Fruit fly (Drosophila melanogaster) whole organism, embryonic: ENCODE data around the gene Torsin.

Experiments
- Atf6 ChIP-seq: fragments of 200-800 bp; sonication (Bioruptor generic); IDR thresholded peaks from 2 replicates; pipeline ENCODE4 v1.3.6; 2022; ENCODE audit warnings: missing biosample characterization, missing genetic modification characterization
- BEAF-32 ChIP-seq: fragments of 200-800 bp; sonication (Bioruptor generic); optimal IDR thresholded peaks from 3 replicates; lab custom pipeline; 2017; ENCODE audit warnings: missing biosample characterization, missing genetic modification characterization, mild to moderate bottlenecking, moderate library complexity, missing genetic modification reagents
- Bdp1 ChIP-seq: fragments of 200-800 bp; sonication (Bioruptor generic); optimal IDR thresholded peaks from 3 replicates; lab custom pipeline; 2016; ENCODE audit warnings: missing biosample characterization, missing genetic modification characterization
- BtbVII ChIP-seq: fragments of 200-800 bp; sonication (Bioruptor generic); optimal IDR thresholded peaks from 3 replicates; lab custom pipeline; 2017; ENCODE audit warnings: missing biosample characterization, mild to moderate bottlenecking, missing genetic modification characterization
- CG14710 ChIP-seq: fragments of 200-800 bp; sonication (Bioruptor generic); optimal IDR thresholded peaks from 3 replicates; lab custom pipeline; 2019; ENCODE audit warnings: missing biosample characterization, mild to moderate bottlenecking, missing genetic modification characterization, moderate library complexity
- CG1647 ChIP-seq: fragments of 200-800 bp; sonication (Bioruptor generic); optimal IDR thresholded peaks from 3 replicates; lab custom pipeline; 2016; ENCODE audit warnings: missing biosample characterization, missing genetic modification characterization
- CG16815 ChIP-seq: fragments of 200-800 bp; sonication (Bioruptor generic); optimal IDR thresholded peaks from 3 replicates; lab custom pipeline; 2017; ENCODE audit warnings: missing biosample characterization, mild to moderate bottlenecking, missing genetic modification characterization
- CG1832 ChIP-seq: fragments of 200-800 bp; sonication (Bioruptor generic); optimal IDR thresholded peaks from 2 replicates; lab custom pipeline; 2017; ENCODE audit warnings: missing biosample characterization, mild to moderate bottlenecking, missing genetic modification characterization, inconsistent platforms
- CG18476 ChIP-seq: fragments of 200-800 bp; sonication (Bioruptor generic); optimal IDR thresholded peaks from 2 replicates; lab custom pipeline; 2016; ENCODE audit warnings: missing biosample characterization, mild to moderate bottlenecking, missing genetic modification characterization
- CG30020 ChIP-seq: fragments of 200-800 bp; optimal IDR thresholded peaks from 2 replicates; lab custom pipeline; 2019; ENCODE audit warnings: missing biosample characterization, mild to moderate bottlenecking, missing genetic modification characterization, moderate library complexity
- CG34224 ChIP-seq: fragments of 200-800 bp; sonication (Bioruptor generic); IDR thresholded peaks from 3 replicates; pipeline ENCODE4 v1.3.6; 2022; ENCODE audit warnings: missing biosample characterization, missing genetic modification characterization; ENCODE audit not compliant: partially characterized antibody
- CG4328 ChIP-seq: fragments of 200-800 bp; sonication (Bioruptor generic); optimal IDR thresholded peaks from 3 replicates; lab custom pipeline; 2017; ENCODE audit warnings: missing biosample characterization, missing genetic modification reagents, missing genetic modification characterization
- CG4424 ChIP-seq: fragments of 200-800 bp; sonication (Bioruptor generic); optimal IDR thresholded peaks from 3 replicates; lab custom pipeline; 2016; ENCODE audit warnings: missing biosample characterization, missing genetic modification characterization
- CG4707 ChIP-seq: fragments of 200-800 bp; sonication (Bioruptor generic); optimal IDR thresholded peaks from 2 replicates; lab custom pipeline; 2018; ENCODE audit warnings: missing biosample characterization, mild to moderate bottlenecking, missing genetic modification characterization, moderate library complexity
- CG5245 ChIP-seq: fragments of 200-800 bp; sonication (Bioruptor generic); optimal IDR thresholded peaks from 3 replicates; lab custom pipeline; 2016; ENCODE audit warnings: missing biosample characterization, missing genetic modification characterization
- CG5953 ChIP-seq: fragments of 200-800 bp; sonication (Bioruptor generic); IDR thresholded peaks from 2 replicates; pipeline ENCODE4 v1.3.6; 2022; ENCODE audit warnings: missing biosample characterization, missing genetic modification characterization
- CG7357 ChIP-seq: fragments of 200-800 bp; sonication (Bioruptor generic); IDR thresholded peaks from 3 replicates; pipeline ENCODE4 v1.3.6; 2022; ENCODE audit warnings: missing biosample characterization, missing genetic modification characterization
- CG7963 ChIP-seq: fragments of 200-800 bp; sonication (Bioruptor generic); IDR thresholded peaks from 3 replicates; pipeline ENCODE4 v1.3.6; 2022; ENCODE audit warnings: missing biosample characterization, missing genetic modification characterization; ENCODE audit not compliant: partially characterized antibody
- CG8388 ChIP-seq: fragments of 200-800 bp; sonication (Bioruptor generic); optimal IDR thresholded peaks from 2 replicates; lab custom pipeline; 2019; ENCODE audit warnings: missing biosample characterization, mild to moderate bottlenecking, missing genetic modification characterization, moderate library complexity
- CG9437 ChIP-seq: fragments of 200-800 bp; sonication (Bioruptor generic); optimal IDR thresholded peaks from 2 replicates; lab custom pipeline; 2018; ENCODE audit warnings: missing biosample characterization, mild to moderate bottlenecking, missing genetic modification characterization
- Camta ChIP-seq: fragments of 200-800 bp; sonication (Bioruptor generic); optimal IDR thresholded peaks from 2 replicates; lab custom pipeline; 2016; ENCODE audit warnings: missing biosample characterization, missing genetic modification characterization
- Dad ChIP-seq: fragments of 200-800 bp; sonication (Bioruptor generic); optimal IDR thresholded peaks from 3 replicates; lab custom pipeline; 2016; ENCODE audit warnings: missing biosample characterization, missing genetic modification characterization
- Dek ChIP-seq: fragments of 200-800 bp; sonication (Bioruptor generic); optimal IDR thresholded peaks from 3 replicates; lab custom pipeline; 2019; ENCODE audit warnings: missing biosample characterization, mild to moderate bottlenecking, missing genetic modification characterization, moderate library complexity
- Doc3 ChIP-seq: fragments of 200-800 bp; sonication (Bioruptor generic); IDR thresholded peaks from 3 replicates; pipeline ENCODE4 v1.3.6; 2022; ENCODE audit warnings: missing biosample characterization, missing genetic modification characterization; ENCODE audit not compliant: partially characterized antibody
- MESR4 ChIP-seq: fragments of 200-800 bp; sonication (Bioruptor generic); optimal IDR thresholded peaks from 2 replicates; lab custom pipeline; 2018; ENCODE audit warnings: missing biosample characterization, mild to moderate bottlenecking, missing genetic modification characterization, moderate library complexity
- NC2β ChIP-seq: fragments of 200-800 bp; sonication (Bioruptor generic); optimal IDR thresholded peaks from 2 replicates; lab custom pipeline; 2016; ENCODE audit warnings: missing biosample characterization, missing genetic modification characterization
- NfI ChIP-seq: fragments of 200-800 bp; sonication (Bioruptor generic); optimal IDR thresholded peaks from 3 replicates; lab custom pipeline; 2018; ENCODE audit warnings: missing biosample characterization, mild to moderate bottlenecking, missing genetic modification characterization, moderate library complexity
- Oli ChIP-seq: fragments of 200-800 bp; sonication (Bioruptor generic); optimal IDR thresholded peaks from 2 replicates; lab custom pipeline; 2018; ENCODE audit warnings: missing biosample characterization, mild to moderate bottlenecking, missing genetic modification characterization, moderate library complexity
- amos ChIP-seq: fragments of 200-800 bp; sonication (Bioruptor generic); IDR thresholded peaks from 2 replicates; pipeline ENCODE4 v1.3.6; 2022; ENCODE audit warnings: missing biosample characterization, missing genetic modification characterization; ENCODE audit not compliant: partially characterized antibody
- ap ChIP-seq: fragments of 200-800 bp; sonication (Bioruptor generic); IDR thresholded peaks from 2 replicates; pipeline ENCODE4 v1.3.6; 2022; ENCODE audit warnings: missing biosample characterization, missing genetic modification characterization
- br ChIP-seq: fragments of >200 bp; optimal IDR thresholded peaks from 2 replicates; lab custom pipeline; 2017
- cg ChIP-seq: fragments of 200-800 bp; sonication (Bioruptor generic); optimal IDR thresholded peaks from 3 replicates; lab custom pipeline; 2019; ENCODE audit warnings: missing biosample characterization, mild to moderate bottlenecking, missing genetic modification characterization, moderate library complexity
- chm ChIP-seq: fragments of 200-800 bp; sonication (Bioruptor generic); IDR thresholded peaks from 2 replicates; pipeline ENCODE4 v1.3.6; 2022; ENCODE audit warnings: missing biosample characterization, missing genetic modification characterization
- crp ChIP-seq, 2 experiments: fragments of 200-800 bp; sonication (Bioruptor generic); optimal IDR thresholded peaks; 2 replicates in 1 of 2; 3 replicates in 1 of 2; lab custom pipeline; 2017; ENCODE audit warnings: missing biosample characterization in 2 of 2, missing genetic modification characterization in 2 of 2, mild to moderate bottlenecking in 1 of 2, moderate library complexity in 1 of 2
- dmrt11E ChIP-seq: fragments of 200-800 bp; sonication (Bioruptor generic); optimal IDR thresholded peaks from 3 replicates; lab custom pipeline; 2018; ENCODE audit warnings: missing biosample characterization, mild to moderate bottlenecking, missing genetic modification characterization, moderate library complexity
- dpn ChIP-seq, 2 experiments: fragments of 200-800 bp; sonication (Bioruptor generic); optimal IDR thresholded peaks; 3 replicates each; lab custom pipeline; 2016; ENCODE audit warnings: missing biosample characterization in 2 of 2, missing genetic modification characterization in 2 of 2
- dysf ChIP-seq: fragments of 200-800 bp; sonication (Bioruptor generic); IDR thresholded peaks from 3 replicates; pipeline ENCODE4 v1.3.6; 2022; ENCODE audit warnings: missing biosample characterization, missing genetic modification characterization
- fd96Cb ChIP-seq: fragments of 200-800 bp; sonication (Bioruptor generic); optimal IDR thresholded peaks from 2 replicates; lab custom pipeline; 2018; ENCODE audit warnings: missing biosample characterization, mild to moderate bottlenecking, missing genetic modification characterization, moderate library complexity
- gcm2 ChIP-seq: fragments of 200-800 bp; sonication (Bioruptor generic); optimal IDR thresholded peaks from 2 replicates; lab custom pipeline; 2016; ENCODE audit warnings: missing biosample characterization, missing genetic modification characterization
- lbe ChIP-seq: fragments of 200-800 bp; sonication (Bioruptor generic); optimal IDR thresholded peaks from 2 replicates; lab custom pipeline; 2016; ENCODE audit warnings: missing biosample characterization, mild to moderate bottlenecking, missing genetic modification characterization
- ro ChIP-seq: fragments of 200-800 bp; sonication (Bioruptor generic); IDR thresholded peaks from 2 replicates; pipeline ENCODE4 v1.3.6; 2022; ENCODE audit warnings: missing biosample characterization, missing genetic modification characterization
- sc ChIP-seq, 3 experiments: fragments of >200 bp in 2 of 3; fragments of 200-800 bp in 1 of 3; sonication (Bioruptor generic) in 1 of 3; optimal IDR thresholded peaks; 2 replicates in 2 of 3; 3 replicates in 1 of 3; lab custom pipeline; 2017; ENCODE audit warnings: mild to moderate bottlenecking in 1 of 3, missing biosample characterization in 1 of 3, missing genetic modification characterization in 1 of 3, missing genetic modification reagents in 1 of 3
- sens ChIP-seq: fragments of 200-800 bp; sonication (Bioruptor generic); peaks from one replicate; lab custom pipeline; 2016; ENCODE audit warnings: missing biosample characterization, missing genetic modification characterization
- slou ChIP-seq: fragments of 200-800 bp; sonication (Bioruptor generic); optimal IDR thresholded peaks from 3 replicates; lab custom pipeline; 2016; ENCODE audit warnings: missing biosample characterization, missing genetic modification characterization
- sqz ChIP-seq: fragments of 200-800 bp; sonication (Bioruptor generic); optimal IDR thresholded peaks from 3 replicates; lab custom pipeline; 2018; ENCODE audit warnings: missing biosample characterization, mild to moderate bottlenecking, missing genetic modification characterization
- trem ChIP-seq: fragments of 200-800 bp; optimal IDR thresholded peaks from 3 replicates; lab custom pipeline; 2019; ENCODE audit warnings: missing biosample characterization, mild to moderate bottlenecking, missing genetic modification characterization, moderate library complexity
- wek ChIP-seq: fragments of 200-800 bp; sonication (Bioruptor generic); optimal IDR thresholded peaks from 3 replicates; lab custom pipeline; 2018; ENCODE audit warnings: missing biosample characterization, mild to moderate bottlenecking, missing genetic modification characterization, moderate library complexity
- zen ChIP-seq: fragments of 200-800 bp; sonication (Bioruptor generic); optimal IDR thresholded peaks from 3 replicates; lab custom pipeline; 2018; ENCODE audit warnings: missing biosample characterization, mild to moderate bottlenecking, missing genetic modification characterization, moderate library complexity

Torsin gene

DNA sequence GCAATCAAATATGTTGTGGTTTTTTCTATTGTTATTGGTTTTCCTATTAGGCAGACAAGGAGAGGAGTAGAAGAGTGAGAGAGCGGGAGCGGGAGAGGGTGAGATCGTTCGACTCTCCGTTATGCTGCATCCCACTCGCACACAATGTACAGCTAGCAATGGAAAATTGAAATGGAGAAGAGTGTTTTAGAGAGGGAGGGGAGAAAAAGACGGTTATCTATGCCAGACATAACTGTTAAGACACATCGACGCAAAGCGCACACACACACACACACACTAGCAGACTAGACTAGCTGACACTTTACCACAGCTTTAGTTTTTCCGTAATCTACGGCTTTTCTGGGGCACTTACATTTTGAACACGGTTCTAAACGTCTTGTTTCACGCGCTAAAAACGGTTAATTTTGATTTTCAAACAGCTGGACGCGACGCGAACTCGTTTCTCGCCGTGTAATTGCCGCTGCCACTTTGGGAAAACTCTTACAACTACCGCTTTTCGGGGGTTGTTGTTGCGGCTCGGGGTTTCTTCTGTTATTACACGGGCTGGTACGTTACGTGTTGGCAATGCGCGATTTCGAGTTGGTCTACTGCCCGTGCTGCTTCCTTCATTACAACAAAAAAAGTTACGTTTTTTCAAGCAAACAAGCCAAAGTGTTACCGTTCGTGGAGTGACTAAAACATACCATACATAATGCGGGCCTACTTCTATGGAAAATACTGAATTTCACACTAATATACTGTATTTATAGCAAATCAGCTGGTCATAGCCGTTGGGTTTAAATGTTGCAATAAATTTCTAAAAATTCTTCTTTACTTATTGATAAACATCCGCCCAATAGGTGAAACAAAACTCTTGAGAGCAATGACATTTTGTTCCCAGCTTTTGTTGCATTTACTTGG, 29.3 kb upstream of the Torsin start, which contains the start of gene fzr (continued):
- TF ChIP-seq CG4424 (GFP tag; lab: Kevin White, UChicago) = no peak
- peak; percentile 32 for TF ChIP-seq BEAF-32 (GFP tag; lab: Kevin White, UChicago)
- peak; percentile 24 for TF ChIP-seq sens (GFP tag; lab: Kevin White, UChicago)
- no peak for TF ChIP-seq Camta (GFP tag; lab: Kevin White, UChicago)
- TF ChIP-seq CG5245 = no peak
- TF ChIP-seq CG7963 (GFP tag; lab: Robert Waterston, UW) = no peak
- no peak for TF ChIP-seq lbe (GFP tag; lab: Kevin White, UChicago)
- no peak for TF ChIP-seq br (lab: Kevin White, UChicago)
- TF ChIP-seq CG9437 (GFP tag; lab: Kevin White, UChicago) = peak; percentile 85
- peak; percentile 42 for TF ChIP-seq MESR4 (GFP tag; lab: Kevin White, UChicago)
- TF ChIP-seq dpn (GFP tag; optimal IDR thresholded peaks at IDR 0.05; lab: Kevin White, UChicago) = no peak
- TF ChIP-seq BtbVII = no peak
- TF ChIP-seq Doc3 = no peak
- peak; percentile 48 for TF ChIP-seq cg
- no peak for TF ChIP-seq wek (GFP tag; lab: Kevin White, UChicago)
- peak; percentile 29 for TF ChIP-seq trem (tag; lab: Kevin White, UChicago)
- TF ChIP-seq ro (GFP tag; lab: Robert Waterston, UW) = no peak
- no peak for TF ChIP-seq Dad
- no peak for TF ChIP-seq dmrt11E (tag; lab: Kevin White, UChicago)
- TF ChIP-seq slou (GFP tag; lab: Kevin White, UChicago) = no peak
- TF ChIP-seq CG4328 (GFP tag; lab: Kevin White, UChicago) = no peak
- TF ChIP-seq sqz (GFP tag; lab: Kevin White, UChicago) = peak; percentile 46
- peak; percentile 50 to 88 for TF ChIP-seq crp (GFP tag; optimal IDR thresholded peaks at IDR 0.05; lab: Kevin White, UChicago)
- no peak for TF ChIP-seq Bdp1
- TF ChIP-seq dysf (GFP tag; lab: Robert Waterston, UW) = no peak
- no peak for TF ChIP-seq CG34224 (GFP tag; lab: Robert Waterston, UW)
- TF ChIP-seq CG5953 (GFP tag; lab: Robert Waterston, UW) = no peak
- TF ChIP-seq sc (optimal IDR thresholded peaks at IDR 0.05; lab: Kevin White, UChicago) = no peak
- no peak for TF ChIP-seq sc (GFP tag; optimal IDR thresholded peaks at IDR 0.05; lab: Kevin White, UChicago)
- TF ChIP-seq CG7357 = no peak
- no peak for TF ChIP-seq amos
- no peak for TF ChIP-seq NC2β (GFP tag; lab: Kevin White, UChicago)
- TF ChIP-seq Oli (tag; lab: Kevin White, UChicago) = no peak
- TF ChIP-seq Atf6 = no peak
- no peak for TF ChIP-seq zen (tag; lab: Kevin White, UChicago)
- TF ChIP-seq CG30020 (tag; lab: Kevin White, UChicago) = peak; percentile 14
- no peak for TF ChIP-seq CG14710 (tag; lab: Kevin White, UChicago)
- no peak for TF ChIP-seq fd96Cb (tag; lab: Kevin White, UChicago)
- no peak for TF ChIP-seq Dek (tag; lab: Kevin White, UChicago)
- no peak for TF ChIP-seq CG1647 (GFP tag; lab: Kevin White, UChicago)
- TF ChIP-seq chm (GFP tag; lab: Robert Waterston, UW) = peak; percentile 73; the same call in 1 of the 2 replicates
- no peak for TF ChIP-seq ap (GFP tag; lab: Robert Waterston, UW)
- TF ChIP-seq CG4707 (GFP tag; lab: Kevin White, UChicago) = no peak
- no peak for TF ChIP-seq gcm2
- no peak for TF ChIP-seq NfI (GFP tag; lab: Kevin White, UChicago)
- TF ChIP-seq CG8388 (GFP tag; lab: Kevin White, UChicago) = no peak
- TF ChIP-seq CG16815 (GFP tag; lab: Kevin White, UChicago) = no peak
- TF ChIP-seq CG18476 (GFP tag; lab: Kevin White, UChicago) = no peak
- peak; percentile 69 for TF ChIP-seq CG1832 (GFP tag; lab: Kevin White, UChicago)
